Worm (Caenorhabditis elegans) whole organism, L1 larva: Measurements from ENCODE around the gene gst-35.

Source experiments
- C34B4.2 ChIP-seq: sonication (generic microtip); optimal IDR thresholded peaks from 2 replicates; lab custom pipeline; 2017; ENCODE audit warnings: mild to moderate bottlenecking, missing genetic modification characterization, missing compliant biosample characterization
- ama-1 ChIP-seq: fragments of 150-350 bp; optimal IDR thresholded peaks from 2 replicates; lab custom pipeline; 2014
- jun-1 ChIP-seq: fragments of 150-350 bp; optimal IDR thresholded peaks from 2 replicates; lab custom pipeline; 2014; ENCODE audit warnings: missing biosample characterization, missing genetic modification reagents, missing genetic modification characterization
- nhr-28 ChIP-seq: fragments of 150-350 bp; optimal IDR thresholded peaks from 2 replicates; lab custom pipeline; 2014; ENCODE audit warnings: missing biosample characterization, missing genetic modification characterization

DNA sequence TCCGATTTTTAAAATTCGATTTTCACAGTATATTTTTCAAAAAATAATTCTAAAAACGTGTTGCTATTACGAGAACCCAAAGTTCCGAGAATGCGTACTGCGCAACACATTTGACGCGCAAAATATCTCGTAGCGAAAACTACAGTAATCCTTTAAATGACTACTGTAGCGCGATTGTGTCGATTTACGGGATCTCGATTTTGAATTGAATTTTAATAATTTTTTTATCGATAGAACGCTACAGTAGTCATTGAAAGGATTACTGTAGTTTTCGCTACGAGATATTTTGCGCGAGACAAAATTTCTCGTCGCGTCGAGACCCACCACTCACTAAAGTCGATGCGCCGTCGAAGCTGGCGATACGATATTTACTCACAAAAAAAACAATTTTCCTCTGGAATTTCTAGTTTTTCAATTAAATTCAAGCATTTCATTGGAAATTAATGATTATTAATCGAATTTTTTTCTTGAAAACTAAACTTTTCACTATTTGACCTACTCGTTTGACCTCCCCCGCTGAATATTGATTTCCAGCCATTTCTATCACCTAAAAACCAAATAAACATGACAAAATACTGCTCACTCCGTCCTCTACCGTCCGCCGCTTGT lies 44.7 kb upstream of the gst-35 start, which contains the start of gene spsb-2:
- TF ChIP-seq jun-1, result no peak
- no peak for TF ChIP-seq nhr-28 (tag; lab: Kevin White, UChicago)
- TF ChIP-seq ama-1, result no peak
- TF ChIP-seq C34B4.2, result no peak
